Fruit fly (Drosophila melanogaster) whole organism, pupa: ENCODE data around the gene CG8564.
A peak's percentile ranks its signal among the peaks of the same experiment; 100 is the strongest.

Experiments
- CG10348 ChIP-seq: fragments of 200-800 bp; sonication (Bioruptor generic); IDR thresholded peaks from 2 replicates; pipeline ENCODE4 v1.3.6; 2022; ENCODE audit warnings: missing biosample characterization, missing genetic modification characterization
- CG12605 ChIP-seq: fragments of 200-800 bp; sonication (Bioruptor generic); IDR thresholded peaks from 2 replicates; pipeline ENCODE4 v1.3.6; 2022; ENCODE audit warnings: missing biosample characterization, missing genetic modification characterization
- CG13204 ChIP-seq: fragments of 200-800 bp; sonication (Bioruptor generic); optimal IDR thresholded peaks from 2 replicates; lab custom pipeline; 2018; ENCODE audit warnings: missing biosample characterization, mild to moderate bottlenecking, missing genetic modification characterization, moderate library complexity
- CG14655 ChIP-seq: fragments of 200-800 bp; sonication (Bioruptor generic); optimal IDR thresholded peaks from 3 replicates; lab custom pipeline; 2017; ENCODE audit warnings: mild to moderate bottlenecking, missing biosample characterization, missing genetic modification reagents, missing genetic modification characterization
- CG15710 ChIP-seq: fragments of 200-800 bp; sonication (Bioruptor generic); optimal IDR thresholded peaks from 2 replicates; lab custom pipeline; 2018; ENCODE audit warnings: missing biosample characterization, mild to moderate bottlenecking, missing genetic modification characterization, moderate library complexity
- CG17806 ChIP-seq: fragments of 200-800 bp; sonication (Bioruptor generic); optimal IDR thresholded peaks from 2 replicates; lab custom pipeline; 2018; ENCODE audit warnings: missing biosample characterization, mild to moderate bottlenecking, missing genetic modification characterization, moderate library complexity
- CG32121 ChIP-seq: fragments of 200-800 bp; sonication (Bioruptor generic); IDR thresholded peaks from 2 replicates; pipeline ENCODE4 v1.3.6; 2022; ENCODE audit warnings: missing biosample characterization, missing genetic modification characterization
- CG34367 ChIP-seq: fragments of 200-800 bp; sonication (Bioruptor generic); optimal IDR thresholded peaks from 2 replicates; lab custom pipeline; 2018; ENCODE audit warnings: missing biosample characterization, mild to moderate bottlenecking, missing genetic modification characterization
- CG4496 ChIP-seq: fragments of 200-800 bp; sonication (Bioruptor generic); IDR thresholded peaks from 3 replicates; pipeline ENCODE4 v1.3.6; 2022; ENCODE audit warnings: missing biosample characterization, missing genetic modification characterization
- CG8159 ChIP-seq: fragments of 200-800 bp; sonication (Bioruptor generic); optimal IDR thresholded peaks from 3 replicates; lab custom pipeline; 2018; ENCODE audit warnings: missing biosample characterization, mild to moderate bottlenecking, missing genetic modification characterization, moderate library complexity
- CG8301 ChIP-seq: fragments of 200-800 bp; sonication (Bioruptor generic); optimal IDR thresholded peaks from 2 replicates; lab custom pipeline; 2018; ENCODE audit warnings: missing biosample characterization, mild to moderate bottlenecking, missing genetic modification characterization
- CG9948 ChIP-seq: fragments of 200-800 bp; sonication (Bioruptor generic); optimal IDR thresholded peaks from 2 replicates; lab custom pipeline; 2018; ENCODE audit warnings: missing biosample characterization, mild to moderate bottlenecking, missing genetic modification characterization, moderate library complexity
- D1 ChIP-seq: fragments of 200-800 bp; sonication (Bioruptor generic); optimal IDR thresholded peaks from 2 replicates; lab custom pipeline; 2018; ENCODE audit warnings: missing biosample characterization, mild to moderate bottlenecking, missing genetic modification characterization, moderate library complexity
- EcR ChIP-seq: fragments of 200-800 bp; sonication (Bioruptor generic); optimal IDR thresholded peaks from 3 replicates; lab custom pipeline; 2019; ENCODE audit warnings: missing biosample characterization, missing genetic modification characterization, mild to moderate bottlenecking, moderate library complexity, missing genetic modification reagents
- Ets98B ChIP-seq: fragments of 200-800 bp; sonication (Bioruptor generic); IDR thresholded peaks from 2 replicates; pipeline ENCODE4 v1.3.6; 2022; ENCODE audit warnings: missing biosample characterization, missing genetic modification characterization
- Pif1A ChIP-seq: fragments of 200-800 bp; sonication (Bioruptor generic); optimal IDR thresholded peaks from 3 replicates; lab custom pipeline; 2016; ENCODE audit warnings: missing biosample characterization, missing genetic modification characterization
- Pif1B ChIP-seq: fragments of 200-800 bp; sonication (Bioruptor generic); optimal IDR thresholded peaks from 3 replicates; lab custom pipeline; 2016; ENCODE audit warnings: missing biosample characterization, missing genetic modification characterization
- Snoo ChIP-seq: fragments of 200-800 bp; sonication (Bioruptor generic); optimal IDR thresholded peaks from 3 replicates; lab custom pipeline; 2017; ENCODE audit warnings: missing biosample characterization, mild to moderate bottlenecking, missing genetic modification characterization, inconsistent platforms
- fd96Ca ChIP-seq: fragments of 200-800 bp; sonication (Bioruptor generic); IDR thresholded peaks from 3 replicates; pipeline ENCODE4 v1.3.6; 2022; ENCODE audit warnings: missing biosample characterization, missing genetic modification characterization
- gl ChIP-seq: fragments of 200-800 bp; sonication (Bioruptor generic); optimal IDR thresholded peaks from 2 replicates; lab custom pipeline; 2018; ENCODE audit warnings: missing biosample characterization, mild to moderate bottlenecking, missing genetic modification characterization
- rn ChIP-seq: fragments of 200-800 bp; sonication (Bioruptor generic); IDR thresholded peaks from 2 replicates; pipeline ENCODE4 v1.3.6; 2022; ENCODE audit warnings: missing biosample characterization, missing genetic modification characterization

CG8564 gene

dm6 chr3L:7397979-7398378 lies 10.3 kb upstream of the CG8564 start, which contains the start of gene CG8562:
CG8562 (plus strand) TSS chr3L:7398285.
- TF ChIP-seq CG8159 (tag; lab: Kevin White, UChicago) (no peak), CG13204 (no peak)

- no peak for TF ChIP-seq CG32121 (GFP tag; lab: Robert Waterston, UW)
- no peak for TF ChIP-seq CG17806
- TF ChIP-seq Pif1A (GFP tag; lab: Kevin White, UChicago), result no peak
- TF ChIP-seq CG34367 (tag; lab: Kevin White, UChicago), result no peak
- TF ChIP-seq CG12605 (GFP tag; lab: Robert Waterston, UW), result no peak
- no peak for TF ChIP-seq gl (tag; lab: Kevin White, UChicago)
These were observed 8.3 kb upstream of the CG8564 start, which contains the start of gene CG32379 for dm6 chr3L:7396055-7396454. CG32379 (plus strand) TSS chr3L:7396355.

dm6 chr3L:7390442-7390841 lies 2.7 kb upstream of the CG8564 start, which contains the start of gene CG8563:
CG8563 (plus strand) TSS chr3L:7390742.
- TF ChIP-seq rn (GFP tag; lab: Robert Waterston, UW), result no peak
- TF ChIP-seq CG32121 (GFP tag; lab: Robert Waterston, UW), result no peak
- TF ChIP-seq Pif1B, result no peak
- TF ChIP-seq CG10348 (GFP tag; lab: Robert Waterston, UW), result no peak
- no peak for TF ChIP-seq Ets98B (GFP tag; lab: Robert Waterston, UW)
- TF ChIP-seq CG4496 (GFP tag; lab: Robert Waterston, UW), result no peak
- TF ChIP-seq CG8301 (tag; lab: Kevin White, UChicago), result no peak
- no peak for TF ChIP-seq CG8159 (tag; lab: Kevin White, UChicago)
- TF ChIP-seq gl (tag; lab: Kevin White, UChicago), result no peak
- TF ChIP-seq CG12605 (GFP tag; lab: Robert Waterston, UW), result no peak
- TF ChIP-seq CG9948 (tag; lab: Kevin White, UChicago), result no peak
- no peak for TF ChIP-seq EcR
- TF ChIP-seq CG13204, result no peak
- no peak for TF ChIP-seq fd96Ca
- TF ChIP-seq CG15710 (tag; lab: Kevin White, UChicago), result no peak
- TF ChIP-seq CG34367 (tag; lab: Kevin White, UChicago), result no peak

dm6 chr3L:7390004-7390403 lies 2.3 kb upstream of the CG8564 start:
- TF ChIP-seq CG8301 (tag; lab: Kevin White, UChicago), result no peak
- TF ChIP-seq CG8159 (tag; lab: Kevin White, UChicago), result no peak
- TF ChIP-seq CG10348 (GFP tag; lab: Robert Waterston, UW), result no peak
- no peak for TF ChIP-seq D1
- no peak for TF ChIP-seq CG34367 (tag; lab: Kevin White, UChicago)
- no peak for TF ChIP-seq CG14655 (GFP tag; lab: Kevin White, UChicago)
- no peak for TF ChIP-seq EcR
- no peak for TF ChIP-seq Snoo (tag; lab: Kevin White, UChicago)
- TF ChIP-seq CG15710 (tag; lab: Kevin White, UChicago), result no peak
- no peak for TF ChIP-seq CG32121 (GFP tag; lab: Robert Waterston, UW)
- no peak for TF ChIP-seq CG12605 (GFP tag; lab: Robert Waterston, UW)

dm6 chr3L:7381359-7381976 lies 6.2 kb downstream of the CG8564 start, which contains the start of the genes SMSr and smid:
SMSr (minus strand) TSS chr3L:7381474.
smid (plus strand) TSS chr3L:7381614.
- no peak for TF ChIP-seq D1
- TF ChIP-seq CG10348 (GFP tag; lab: Robert Waterston, UW), result no peak
- no peak for TF ChIP-seq CG12605 (GFP tag; lab: Robert Waterston, UW)
- TF ChIP-seq CG9948 (tag; lab: Kevin White, UChicago), result peak; percentile 52
- TF ChIP-seq Snoo (tag; lab: Kevin White, UChicago), result peak; percentile 48
- no peak for TF ChIP-seq CG14655 (GFP tag; lab: Kevin White, UChicago)
- TF ChIP-seq Pif1A (GFP tag; lab: Kevin White, UChicago), result peak; percentile 42
- TF ChIP-seq CG17806, result peak; percentile 37
- peak; percentile 63 for TF ChIP-seq CG8159 (tag; lab: Kevin White, UChicago)
- 0 out of 3 replicates have a peak, but pooled peaks have one; percentile 39 for TF ChIP-seq CG4496 (GFP tag; lab: Robert Waterston, UW)
- TF ChIP-seq CG15710 (tag; lab: Kevin White, UChicago), result peak; percentile 39
- TF ChIP-seq CG8301 (tag; lab: Kevin White, UChicago), result no peak
- TF ChIP-seq CG34367 (tag; lab: Kevin White, UChicago), result peak; percentile 10

- TF ChIP-seq CG17806, result no peak
- TF ChIP-seq EcR, result peak; percentile 54
These were observed 7.3 kb downstream of the CG8564 start for dm6 chr3L:7380395-7380794.

dm6 chr3L:7376830-7377229 lies 10.9 kb downstream of the CG8564 start:
- TF ChIP-seq Pif1B (no peak), D1 (no peak), CG8301 (tag; lab: Kevin White, UChicago) (no peak), CG17806 (no peak), Snoo (tag; lab: Kevin White, UChicago) (no peak), CG13204 (no peak), fd96Ca (no peak), CG10348 (GFP tag; lab: Robert Waterston, UW) (no peak), Ets98B (GFP tag; lab: Robert Waterston, UW) (no peak), Pif1A (GFP tag; lab: Kevin White, UChicago) (no peak)
